Fruit fly (Drosophila melanogaster) whole organism: Measurements from ENCODE around the gene Ctu2.

ENCODE experiments used
- CG8478 ChIP-seq: fragments of >200 bp; optimal IDR thresholded peaks from 2 replicates; lab custom pipeline; 2018; ENCODE audit warnings: inconsistent platforms
- Dll ChIP-seq: fragments of >200 bp; optimal IDR thresholded peaks from 2 replicates; lab custom pipeline; 2017
- EcR ChIP-seq, 2 experiments: fragments of >200 bp; optimal IDR thresholded peaks; 2 replicates each; lab custom pipeline; 2017; ENCODE audit warnings: missing biosample characterization in 2 of 2, missing genetic modification characterization in 2 of 2, missing genetic modification reagents in 2 of 2
- pan ChIP-seq: fragments of >200 bp; optimal IDR thresholded peaks from 2 replicates; lab custom pipeline; 2017
- psq ChIP-seq: fragments of >200 bp; optimal IDR thresholded peaks from 2 replicates; lab custom pipeline; 2017
- usp ChIP-seq: fragments of >200 bp; optimal IDR thresholded peaks from 2 replicates; lab custom pipeline; 2017; ENCODE audit warnings: missing biosample characterization, missing genetic modification characterization, mixed read lengths

The Ctu2 gene

DNA sequence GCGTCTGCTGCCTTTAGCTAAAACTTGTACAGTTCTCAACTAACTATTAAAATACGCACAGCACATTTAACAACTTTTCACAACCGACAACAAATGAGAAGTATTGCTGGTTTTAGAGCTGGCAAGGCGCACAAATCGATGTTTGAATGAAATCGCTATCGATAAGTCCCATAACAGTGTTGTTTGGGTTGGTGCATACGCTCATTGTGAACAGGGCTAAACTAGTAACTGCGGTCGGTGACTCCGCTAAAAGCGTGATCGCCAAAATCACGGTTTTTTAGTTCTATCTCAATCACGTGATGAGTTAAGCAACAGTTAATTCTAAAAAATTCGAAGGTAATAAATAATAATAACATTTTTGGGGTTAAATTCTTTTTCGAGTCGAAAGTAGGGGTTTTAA is 39.7 kb downstream of the Ctu2 start, which contains the start of gene Top2:
Top2 (minus strand) TSS at position 110 of the 400 bp plus-strand sequence.
- no peak for TF ChIP-seq Dll (lab: Kevin White, UChicago)
- no peak for TF ChIP-seq psq (lab: Kevin White, UChicago)
- TF ChIP-seq pan, result no peak
- no peak for TF ChIP-seq CG8478 (lab: Kevin White, UChicago)
- no peak for TF ChIP-seq usp (GFP tag; lab: Kevin White, UChicago)
- TF ChIP-seq EcR (GFP tag; optimal IDR thresholded peaks at IDR 0.05; lab: Kevin White, UChicago), result no peak

dm6 chr2L:19452535-19453317 is 40.3 kb downstream of the Ctu2 start:
- TF ChIP-seq CG8478 (lab: Kevin White, UChicago) (no peak), pan (no peak), usp (GFP tag; lab: Kevin White, UChicago) (no peak), Dll (lab: Kevin White, UChicago) (no peak), EcR (GFP tag; optimal IDR thresholded peaks at IDR 0.05; lab: Kevin White, UChicago) (no peak), psq (lab: Kevin White, UChicago) (no peak)

- TF ChIP-seq usp (GFP tag; lab: Kevin White, UChicago) (no peak), psq (lab: Kevin White, UChicago) (no peak), CG8478 (lab: Kevin White, UChicago) (no peak), pan (no peak), Dll (lab: Kevin White, UChicago) (no peak)
Measured at dm6 chr2L:19444734-19445140, 48.3 kb downstream of the Ctu2 start, which contains the start of gene Hs2st. Gene Hs2st (minus strand): TSS chr2L:19444750.

- TF ChIP-seq psq (lab: Kevin White, UChicago) (no peak), Dll (lab: Kevin White, UChicago) (no peak), pan (no peak), EcR (GFP tag; optimal IDR thresholded peaks at IDR 0.05; lab: Kevin White, UChicago) (no peak), usp (GFP tag; lab: Kevin White, UChicago) (no peak), CG8478 (lab: Kevin White, UChicago) (no peak)
Measured at dm6 chr2L:19442627-19443026, 50.4 kb downstream of the Ctu2 start, which contains the start of gene CG10237. Gene CG10237 (minus strand): TSS chr2L:19442727.

- TF ChIP-seq pan (no peak), EcR (GFP tag; optimal IDR thresholded peaks at IDR 0.05; lab: Kevin White, UChicago) (no peak), psq (lab: Kevin White, UChicago) (no peak), usp (GFP tag; lab: Kevin White, UChicago) (no peak), CG8478 (lab: Kevin White, UChicago) (no peak), Dll (lab: Kevin White, UChicago) (no peak)
Measured at dm6 chr2L:19441791-19442190, 51.3 kb downstream of the Ctu2 start, which contains the start of gene RanGAP. Gene RanGAP (plus strand): TSS chr2L:19441959.
